Fruit fly (Drosophila melanogaster) whole organism: ENCODE results near the gene CG14223.

ENCODE experiments used
- CG8478 ChIP-seq: fragments of >200 bp; optimal IDR thresholded peaks from 2 replicates; lab custom pipeline; 2018; ENCODE audit warnings: inconsistent platforms
- Dll ChIP-seq: fragments of >200 bp; optimal IDR thresholded peaks from 2 replicates; lab custom pipeline; 2017
- EcR ChIP-seq, 2 experiments: fragments of >200 bp; optimal IDR thresholded peaks; 2 replicates each; lab custom pipeline; 2017; ENCODE audit warnings: missing biosample characterization in 2 of 2, missing genetic modification characterization in 2 of 2, missing genetic modification reagents in 2 of 2
- pan ChIP-seq: fragments of >200 bp; optimal IDR thresholded peaks from 2 replicates; lab custom pipeline; 2017
- psq ChIP-seq: fragments of >200 bp; optimal IDR thresholded peaks from 2 replicates; lab custom pipeline; 2017
- usp ChIP-seq: fragments of >200 bp; optimal IDR thresholded peaks from 2 replicates; lab custom pipeline; 2017; ENCODE audit warnings: missing biosample characterization, missing genetic modification characterization, mixed read lengths

- no peak for TF ChIP-seq EcR (GFP tag; optimal IDR thresholded peaks at IDR 0.05; lab: Kevin White, UChicago)
- TF ChIP-seq CG8478 (lab: Kevin White, UChicago), result no peak
- no peak for TF ChIP-seq psq
- TF ChIP-seq usp (GFP tag; lab: Kevin White, UChicago), result no peak
- peak; percentile 2 for TF ChIP-seq Dll (lab: Kevin White, UChicago)
- TF ChIP-seq pan (lab: Kevin White, UChicago), result no peak
These were observed 444 bp downstream of the CG14223 start for dm6 chrX:19663196-19663858.
